Fruit fly (Drosophila melanogaster) whole organism, wandering third instar larva: ENCODE results near the gene wrm2.

Experiments
- Abd-B ChIP-seq: fragments of >200 bp; optimal IDR thresholded peaks from 2 replicates; lab custom pipeline; 2017; ENCODE audit warnings: missing biosample characterization, missing genetic modification characterization
- CG32264 ChIP-seq: fragments of 200-800 bp; sonication (Bioruptor generic); optimal IDR thresholded peaks from 2 replicates; lab custom pipeline; 2016; ENCODE audit warnings: missing biosample characterization, missing genetic modification characterization
- CG9705 ChIP-seq: fragments of 200-800 bp; sonication (Bioruptor generic); optimal IDR thresholded peaks from 2 replicates; lab custom pipeline; 2018; ENCODE audit warnings: missing biosample characterization, mild to moderate bottlenecking, missing genetic modification characterization
- CrebA ChIP-seq: fragments of 200-800 bp; sonication (Bioruptor generic); optimal IDR thresholded peaks from 2 replicates; lab custom pipeline; 2016; ENCODE audit warnings: missing biosample characterization, mild to moderate bottlenecking, missing genetic modification characterization, borderline replicate concordance
- Dfd ChIP-seq: fragments of >200 bp; optimal IDR thresholded peaks from 2 replicates; lab custom pipeline; 2017; ENCODE audit warnings: missing biosample characterization, missing genetic modification characterization
- Dif ChIP-seq: fragments of 200-275, 200-300 bp; sonication (Bioruptor generic); optimal IDR thresholded peaks from 2 replicates; lab custom pipeline; 2018; ENCODE audit warnings: missing biosample characterization, missing genetic modification characterization; ENCODE audit not compliant: partially characterized antibody
- GATAd ChIP-seq: sonication (Bioruptor generic); optimal IDR thresholded peaks from 2 replicates; lab custom pipeline; 2016; ENCODE audit warnings: missing biosample characterization, missing genetic modification characterization
- HLH106 ChIP-seq: fragments of 200-800 bp; optimal IDR thresholded peaks from 3 replicates; lab custom pipeline; 2019; ENCODE audit warnings: missing biosample characterization, mild to moderate bottlenecking, missing genetic modification characterization, moderate library complexity
- Hnf4 ChIP-seq: fragments of 200-800 bp; sonication (Bioruptor generic); optimal IDR thresholded peaks from 2 replicates; lab custom pipeline; 2016; ENCODE audit warnings: missing biosample characterization, mild to moderate bottlenecking, missing genetic modification characterization
- Hr78 ChIP-seq: fragments of >200 bp; optimal IDR thresholded peaks from 2 replicates; lab custom pipeline; 2017; ENCODE audit warnings: missing biosample characterization, missing genetic modification characterization
- Hr83 ChIP-seq: fragments of 200-300 bp; sonication (Bioruptor generic); optimal IDR thresholded peaks from 2 replicates; lab custom pipeline; 2016; ENCODE audit warnings: missing biosample characterization, mild to moderate bottlenecking, missing genetic modification characterization, moderate library complexity; ENCODE audit not compliant: poor library complexity, severe bottlenecking
- Jra ChIP-seq: sonication (Bioruptor generic); optimal IDR thresholded peaks from 2 replicates; lab custom pipeline; 2016; ENCODE audit warnings: missing biosample characterization, missing genetic modification characterization
- Mio ChIP-seq: sonication (Bioruptor generic); optimal IDR thresholded peaks from 2 replicates; lab custom pipeline; 2016; ENCODE audit warnings: missing biosample characterization, missing genetic modification characterization
- Myc ChIP-seq: fragments of >200 bp; optimal IDR thresholded peaks from 2 replicates; lab custom pipeline; 2017
- N ChIP-seq: fragments of >200 bp; optimal IDR thresholded peaks from 2 replicates; lab custom pipeline; 2018; ENCODE audit warnings: missing biosample characterization, missing external identifiers, missing genetic modification characterization
- OdsH ChIP-seq: fragments of 200-800 bp; sonication (Bioruptor generic); optimal IDR thresholded peaks from 2 replicates; lab custom pipeline; 2016; ENCODE audit warnings: missing biosample characterization, mild to moderate bottlenecking, missing genetic modification characterization
- Rel ChIP-seq, 2 experiments: fragments of 200-800 bp; sonication (Bioruptor generic) in 1 of 2; optimal IDR thresholded peaks; 2 replicates in 1 of 2; 3 replicates in 1 of 2; lab custom pipeline; 2016 to 2019; ENCODE audit warnings: mild to moderate bottlenecking in 2 of 2, missing biosample characterization in 2 of 2, missing genetic modification characterization in 2 of 2, moderate library complexity in 1 of 2
- Sp1 ChIP-seq: fragments of 200-800 bp; sonication (Bioruptor generic); optimal IDR thresholded peaks from 3 replicates; lab custom pipeline; 2019; ENCODE audit warnings: missing biosample characterization, mild to moderate bottlenecking, missing genetic modification characterization, moderate library complexity
- Vsx2 ChIP-seq: fragments of 200-300, 225-300 bp; sonication (Bioruptor generic); optimal IDR thresholded peaks from 2 replicates; lab custom pipeline; 2018; ENCODE audit warnings: missing biosample characterization, missing genetic modification characterization; ENCODE audit not compliant: partially characterized antibody
- br ChIP-seq: fragments of 200-800 bp; sonication (Bioruptor generic); optimal IDR thresholded peaks from 2 replicates; lab custom pipeline; 2016; ENCODE audit warnings: missing biosample characterization, missing genetic modification characterization
- brk ChIP-seq: fragments of 200-800 bp; sonication (Bioruptor generic); optimal IDR thresholded peaks from 2 replicates; lab custom pipeline; 2016; ENCODE audit warnings: missing biosample characterization, mild to moderate bottlenecking, missing genetic modification characterization
- dl ChIP-seq, 2 experiments: fragments of 175-275, 200-275 bp in 1 of 2; fragments of 200-275 bp in 1 of 2; sonication (Bioruptor generic); optimal IDR thresholded peaks; lab custom pipeline; 2018; ENCODE audit warnings: mild to moderate bottlenecking in 2 of 2, missing biosample characterization in 2 of 2, missing genetic modification characterization in 2 of 2, moderate library complexity in 2 of 2; ENCODE audit not compliant: partially characterized antibody in 2 of 2, insufficient read depth in 1 of 2
- dmrt93B ChIP-seq: fragments of 200-800 bp; sonication (Bioruptor generic); optimal IDR thresholded peaks from 2 replicates; lab custom pipeline; 2018; ENCODE audit warnings: missing biosample characterization, mild to moderate bottlenecking, missing genetic modification characterization
- dsf ChIP-seq: sonication (Bioruptor generic); optimal IDR thresholded peaks from 2 replicates; lab custom pipeline; 2016; ENCODE audit warnings: missing biosample characterization, missing genetic modification characterization, borderline replicate concordance
- ey ChIP-seq: fragments of 200-800 bp; sonication (Bioruptor generic); optimal IDR thresholded peaks from 2 replicates; lab custom pipeline; 2016; ENCODE audit warnings: missing biosample characterization, missing genetic modification characterization
- foxo ChIP-seq, 2 experiments: fragments of 200-800 bp; sonication (Bioruptor generic); optimal IDR thresholded peaks; 2 replicates in 1 of 2; 3 replicates in 1 of 2; lab custom pipeline; 2016 to 2017; ENCODE audit warnings: missing biosample characterization in 2 of 2, missing genetic modification characterization in 2 of 2
- fru ChIP-seq: fragments of 200-800 bp; sonication (Bioruptor generic); optimal IDR thresholded peaks from 3 replicates; lab custom pipeline; 2016; ENCODE audit warnings: missing biosample characterization, mild to moderate bottlenecking, missing genetic modification characterization
- h ChIP-seq: fragments of 200-800 bp; sonication (Bioruptor generic); optimal IDR thresholded peaks from 3 replicates; lab custom pipeline; 2016; ENCODE audit warnings: missing biosample characterization, mild to moderate bottlenecking, missing genetic modification characterization
- jim ChIP-seq: fragments of 175-275, 200-325 bp; sonication (Bioruptor generic); optimal IDR thresholded peaks from 2 replicates; lab custom pipeline; 2016; ENCODE audit warnings: missing biosample characterization, mild to moderate bottlenecking, missing genetic modification characterization
- lola ChIP-seq: fragments of >200 bp; optimal IDR thresholded peaks from 2 replicates; lab custom pipeline; 2017; ENCODE audit warnings: missing biosample characterization, missing genetic modification characterization
- pan ChIP-seq: fragments of >200 bp; optimal IDR thresholded peaks from 2 replicates; lab custom pipeline; 2017
- psq ChIP-seq: fragments of 200-800 bp; sonication (Bioruptor generic); optimal IDR thresholded peaks from 3 replicates; lab custom pipeline; 2017; ENCODE audit warnings: missing biosample characterization, mild to moderate bottlenecking, missing genetic modification characterization, moderate library complexity
- rgr ChIP-seq: fragments of 200-800 bp; sonication (Bioruptor generic); optimal IDR thresholded peaks from 3 replicates; lab custom pipeline; 2016; ENCODE audit warnings: missing biosample characterization, mild to moderate bottlenecking, missing genetic modification characterization
- sage ChIP-seq: fragments of 200-800 bp; sonication (Bioruptor generic); optimal IDR thresholded peaks from 2 replicates; lab custom pipeline; 2016; ENCODE audit warnings: missing biosample characterization, mild to moderate bottlenecking, missing genetic modification characterization
- sv ChIP-seq: fragments of 200-800 bp; sonication (Bioruptor generic); optimal IDR thresholded peaks from 3 replicates; lab custom pipeline; 2016; ENCODE audit warnings: missing biosample characterization, missing genetic modification characterization
- tai ChIP-seq: sonication (Bioruptor generic); optimal IDR thresholded peaks from 2 replicates; lab custom pipeline; 2016; ENCODE audit warnings: missing biosample characterization, missing genetic modification characterization
- usp ChIP-seq: fragments of >200 bp; optimal IDR thresholded peaks from 2 replicates; lab custom pipeline; 2017; ENCODE audit warnings: missing biosample characterization, missing genetic modification characterization
- woc ChIP-seq: sonication (Bioruptor generic); optimal IDR thresholded peaks from 2 replicates; lab custom pipeline; 2016; ENCODE audit warnings: missing biosample characterization, mild to moderate bottlenecking, missing genetic modification characterization

Gene wrm2

dm6 chr3L:7347984-7348631 is 13.1 kb upstream of the wrm2 start, which contains the start of the genes Srp19 and qm:
TSS of gene Srp19 (minus strand) at chr3L:7348034.
TSS of gene qm (plus strand) at chr3L:7348313.
- TF ChIP-seq Dif (GFP tag; lab: Kevin White, UChicago), result peak; percentile 23
- TF ChIP-seq OdsH (GFP tag; lab: Kevin White, UChicago), result peak; percentile 12
- no peak for TF ChIP-seq usp (GFP tag; lab: Kevin White, UChicago)
- peak; percentile 23 for TF ChIP-seq rgr (GFP tag; lab: Kevin White, UChicago)
- TF ChIP-seq CrebA, result no peak
- TF ChIP-seq Hr78 (GFP tag; lab: Kevin White, UChicago), result no peak
- TF ChIP-seq h (GFP tag; lab: Kevin White, UChicago), result peak; percentile 69
- TF ChIP-seq jim (GFP tag; lab: Kevin White, UChicago), result peak; percentile 7
- TF ChIP-seq GATAd (GFP tag; lab: Kevin White, UChicago), result no peak
- no peak for TF ChIP-seq sage (GFP tag; lab: Kevin White, UChicago)
- TF ChIP-seq dmrt93B (GFP tag; lab: Kevin White, UChicago), result no peak
- no peak for TF ChIP-seq Rel (GFP tag; optimal IDR thresholded peaks at IDR 0.05; lab: Kevin White, UChicago)
- TF ChIP-seq Rel (tag; optimal IDR thresholded peaks at IDR 0.05; lab: Kevin White, UChicago), result peak; percentile 90
- no peak for TF ChIP-seq brk (GFP tag; lab: Kevin White, UChicago)
- peak; percentile 87 for TF ChIP-seq Myc (lab: Kevin White, UChicago)
- no peak for TF ChIP-seq dl (GFP tag; optimal IDR thresholded peaks at IDR 0.05; lab: Kevin White, UChicago; ENCODE audit: insufficient read depth in 1 of 2, partially characterized antibody in 2 of 2)
- TF ChIP-seq ey (GFP tag; lab: Kevin White, UChicago), result peak; percentile 42
- no peak for TF ChIP-seq dsf (GFP tag; lab: Kevin White, UChicago)
- no peak for TF ChIP-seq lola (GFP tag; lab: Kevin White, UChicago)
- no peak for TF ChIP-seq Vsx2 (GFP tag; lab: Kevin White, UChicago)
- no peak for TF ChIP-seq Abd-B
- TF ChIP-seq br (GFP tag; lab: Kevin White, UChicago), result peak; percentile 50
- TF ChIP-seq sv (GFP tag; lab: Kevin White, UChicago), result peak; percentile 25
- TF ChIP-seq fru (GFP tag; lab: Kevin White, UChicago), result peak; percentile 63
- TF ChIP-seq CG9705 (GFP tag; lab: Kevin White, UChicago), result peak; percentile 14
- no peak for TF ChIP-seq psq (GFP tag; lab: Kevin White, UChicago)
- TF ChIP-seq HLH106 (tag; lab: Kevin White, UChicago), result peak; percentile 24
- TF ChIP-seq pan (lab: Kevin White, UChicago), result no peak
- no peak for TF ChIP-seq N
- peak; percentile 55 for TF ChIP-seq Sp1 (GFP tag; lab: Kevin White, UChicago)
- TF ChIP-seq Hr83 (GFP tag; lab: Kevin White, UChicago), result no peak
- no peak for TF ChIP-seq CG32264 (GFP tag; lab: Kevin White, UChicago)
- TF ChIP-seq woc (GFP tag; lab: Kevin White, UChicago), result peak; percentile 82
- peak in 1 of 2 experiments; percentile 77 for TF ChIP-seq foxo (GFP tag; optimal IDR thresholded peaks at IDR 0.05; lab: Kevin White, UChicago)
- TF ChIP-seq Mio (GFP tag; lab: Kevin White, UChicago), result no peak
- TF ChIP-seq Hnf4, result peak; percentile 69
- no peak for TF ChIP-seq tai (GFP tag; lab: Kevin White, UChicago)
- peak; percentile 66 for TF ChIP-seq Jra (GFP tag; lab: Kevin White, UChicago)
- TF ChIP-seq Dfd, result no peak

dm6 chr3L:7346951-7347350 is 11.9 kb upstream of the wrm2 start, which contains the start of gene CG14834:
TSS of gene CG14834 (minus strand) at chr3L:7347123.
- no peak for TF ChIP-seq dsf (GFP tag; lab: Kevin White, UChicago)
- no peak for TF ChIP-seq Hr83 (GFP tag; lab: Kevin White, UChicago)
